Worm (Caenorhabditis elegans): ENCODE measurements around the gene sup-37.

The sup-37 gene

DNA sequence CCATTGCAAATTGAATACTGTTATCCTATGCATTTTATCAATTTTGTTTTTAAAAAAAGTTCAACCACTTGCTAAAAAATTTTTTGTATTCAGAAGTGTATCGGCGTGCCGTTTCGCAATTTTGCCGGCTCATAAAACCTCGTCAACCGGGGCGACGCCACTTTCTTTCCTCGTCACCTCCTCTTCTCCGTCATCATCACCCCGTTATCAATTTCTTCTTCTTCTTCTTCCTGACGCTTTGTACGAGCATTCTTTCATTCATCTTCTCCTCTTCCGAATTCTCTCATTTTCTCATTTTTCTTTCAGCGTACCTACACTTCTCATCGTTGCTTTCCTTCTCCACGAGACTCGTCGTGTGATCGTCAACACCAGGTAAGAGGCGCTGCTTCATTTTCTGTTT lies at the start of gene sup-37:
Gene sup-37 (plus strand): TSS at position 301 of the 400 bp plus-strand sequence.
- TF ChIP-seq flt-1 (GFP tag; IDR thresholded peaks at IDR 0.05) (no peak), cog-1 (tag; optimal IDR thresholded peaks at IDR 0.05) (no peak), tab-1 (GFP tag; IDR thresholded peaks at IDR 0.05) (no peak), klf-2 (GFP tag; conservative IDR thresholded peaks at IDR 0.05) (no peak), ztf-23 (GFP tag; IDR thresholded peaks at IDR 0.05) (no peak), ztf-29 (GFP tag; IDR thresholded peaks at IDR 0.05) (no peak), ref-1 (GFP tag; conservative IDR thresholded peaks at IDR 0.05) (no peak), med-1 (GFP tag; optimal IDR thresholded peaks at IDR 0.05; ENCODE audit: insufficient read depth) (no peak), T22C8.4 (GFP tag; IDR thresholded peaks at IDR 0.05) (no peak)

DNA sequence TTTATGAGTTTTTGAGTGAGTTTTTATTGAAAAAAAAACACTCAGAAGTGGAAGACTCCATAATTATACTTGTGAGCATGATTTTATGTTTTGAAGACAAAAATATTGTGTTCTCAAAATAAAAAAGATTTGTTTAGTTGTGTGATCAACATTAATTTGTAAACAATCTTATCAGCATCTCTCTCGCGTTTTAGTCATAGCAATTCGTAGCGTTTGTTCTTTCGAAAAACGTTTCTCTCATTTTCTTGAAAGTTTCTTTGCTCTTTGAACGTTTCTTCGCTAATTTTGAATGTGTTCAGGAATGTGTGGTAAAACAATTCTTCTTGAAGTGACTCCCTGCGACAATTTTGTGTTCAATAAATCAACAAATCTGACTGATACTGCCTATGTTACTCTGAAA lies 47.2 kb upstream of the sup-37 start, which contains the start of gene ZC196.2:
Gene ZC196.2 (plus strand): TSS at position 301 of the 400 bp plus-strand sequence.
- no peak for TF ChIP-seq cog-1 (tag; optimal IDR thresholded peaks at IDR 0.05)
- no peak for TF ChIP-seq ref-1 (GFP tag; conservative IDR thresholded peaks at IDR 0.05)
- TF ChIP-seq tab-1 (GFP tag; IDR thresholded peaks at IDR 0.05), result no peak
- no peak for TF ChIP-seq T22C8.4 (GFP tag; IDR thresholded peaks at IDR 0.05)
- TF ChIP-seq ztf-29 (GFP tag; IDR thresholded peaks at IDR 0.05), result no peak
- no peak for TF ChIP-seq flt-1 (GFP tag; IDR thresholded peaks at IDR 0.05)
- no peak for TF ChIP-seq ztf-23 (GFP tag; IDR thresholded peaks at IDR 0.05)
- no peak for TF ChIP-seq med-1 (GFP tag; optimal IDR thresholded peaks at IDR 0.05; ENCODE audit: insufficient read depth)
- no peak for TF ChIP-seq klf-2 (GFP tag; conservative IDR thresholded peaks at IDR 0.05)

DNA sequence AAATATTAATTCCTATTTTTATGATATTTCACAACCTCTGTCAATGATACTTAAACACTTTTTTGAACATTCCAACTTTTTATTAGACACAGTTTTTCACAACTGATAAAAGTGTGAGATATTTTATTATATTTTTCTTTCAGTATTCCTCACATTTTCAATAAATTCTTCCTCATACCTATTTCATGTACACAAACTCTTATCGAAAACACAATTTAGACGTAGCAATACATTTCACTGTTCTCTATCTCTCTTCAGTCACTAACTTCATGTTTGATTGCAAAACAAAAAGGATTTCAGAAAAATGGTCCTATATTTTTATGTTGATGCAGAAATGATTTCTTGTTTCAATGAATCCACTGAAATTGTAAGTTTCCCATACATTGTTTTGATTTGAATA lies 40.5 kb upstream of the sup-37 start, which contains the start of gene B0507.6:
Gene B0507.6 (plus strand): TSS at position 301 of the 400 bp plus-strand sequence.
- no peak for TF ChIP-seq ref-1 (GFP tag; conservative IDR thresholded peaks at IDR 0.05)
- TF ChIP-seq flt-1 (GFP tag; IDR thresholded peaks at IDR 0.05), result no peak
- TF ChIP-seq ztf-29 (GFP tag; IDR thresholded peaks at IDR 0.05), result no peak
- TF ChIP-seq T22C8.4 (GFP tag; IDR thresholded peaks at IDR 0.05), result no peak
- no peak for TF ChIP-seq ztf-23 (GFP tag; IDR thresholded peaks at IDR 0.05)
- no peak for TF ChIP-seq klf-2 (GFP tag; conservative IDR thresholded peaks at IDR 0.05)
- TF ChIP-seq cog-1 (tag; optimal IDR thresholded peaks at IDR 0.05), result no peak
- TF ChIP-seq tab-1 (GFP tag; IDR thresholded peaks at IDR 0.05), result no peak
- TF ChIP-seq med-1 (GFP tag; optimal IDR thresholded peaks at IDR 0.05; ENCODE audit: insufficient read depth), result no peak

DNA sequence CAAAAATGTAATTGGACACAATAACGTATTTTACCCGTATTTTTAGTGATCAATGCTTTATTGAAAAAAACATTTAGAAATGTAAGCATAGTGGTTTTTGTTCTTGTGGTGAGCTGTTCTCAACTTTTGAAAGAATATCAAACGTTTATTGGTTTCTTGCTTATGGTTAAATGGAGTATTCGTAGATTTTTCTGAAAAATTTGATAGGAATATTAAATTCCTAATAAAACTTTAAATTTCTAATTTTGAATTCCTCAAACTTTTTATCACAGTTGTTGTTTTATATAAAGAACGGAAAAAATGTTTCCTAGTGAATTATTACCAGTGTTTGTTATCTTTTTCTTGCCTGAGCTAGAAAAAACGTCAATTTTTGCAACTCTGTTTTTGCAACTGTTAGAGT lies 33.0 kb upstream of the sup-37 start, which contains the start of gene B0507.5:
Gene B0507.5 (plus strand): TSS at position 301 of the 400 bp plus-strand sequence.
- TF ChIP-seq flt-1 (GFP tag; IDR thresholded peaks at IDR 0.05) (no peak), cog-1 (tag; optimal IDR thresholded peaks at IDR 0.05) (no peak), med-1 (GFP tag; optimal IDR thresholded peaks at IDR 0.05; ENCODE audit: insufficient read depth) (no peak), klf-2 (GFP tag; conservative IDR thresholded peaks at IDR 0.05) (no peak), ref-1 (GFP tag; conservative IDR thresholded peaks at IDR 0.05) (no peak), tab-1 (GFP tag; IDR thresholded peaks at IDR 0.05) (no peak), ztf-23 (GFP tag; IDR thresholded peaks at IDR 0.05) (no peak), T22C8.4 (GFP tag; IDR thresholded peaks at IDR 0.05) (no peak), ztf-29 (GFP tag; IDR thresholded peaks at IDR 0.05) (no peak)

DNA sequence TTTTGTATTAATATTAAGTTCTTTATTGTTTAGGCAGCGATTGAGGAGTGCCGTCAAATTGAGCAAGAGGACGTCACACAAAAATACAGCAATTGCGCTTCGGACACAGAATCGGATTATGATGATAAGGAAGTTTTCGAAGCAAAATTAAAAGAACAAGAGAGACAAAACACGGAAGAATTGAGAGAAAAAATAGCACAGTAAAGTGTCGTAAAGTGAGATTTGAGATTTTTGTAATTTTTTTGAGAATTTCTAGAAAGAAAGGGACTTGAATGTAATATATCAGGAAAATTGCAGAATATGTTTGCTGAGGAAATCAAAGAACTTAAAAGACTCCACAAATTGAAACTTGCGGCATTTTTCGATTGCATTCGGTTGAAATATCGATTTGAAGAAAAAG lies 31.7 kb upstream of the sup-37 start, which contains the start of gene B0507.4:
Gene B0507.4 (plus strand): TSS at position 301 of the 400 bp plus-strand sequence.
- no peak for TF ChIP-seq ztf-29 (GFP tag; IDR thresholded peaks at IDR 0.05)
- TF ChIP-seq klf-2 (GFP tag; conservative IDR thresholded peaks at IDR 0.05), result no peak
- TF ChIP-seq flt-1 (GFP tag; IDR thresholded peaks at IDR 0.05), result no peak
- TF ChIP-seq cog-1 (tag; optimal IDR thresholded peaks at IDR 0.05), result no peak
- TF ChIP-seq ref-1 (GFP tag; conservative IDR thresholded peaks at IDR 0.05), result no peak
- TF ChIP-seq med-1 (GFP tag; optimal IDR thresholded peaks at IDR 0.05; ENCODE audit: insufficient read depth), result no peak
- TF ChIP-seq T22C8.4 (GFP tag; IDR thresholded peaks at IDR 0.05), result no peak
- TF ChIP-seq ztf-23 (GFP tag; IDR thresholded peaks at IDR 0.05), result no peak
- no peak for TF ChIP-seq tab-1 (GFP tag; IDR thresholded peaks at IDR 0.05)

DNA sequence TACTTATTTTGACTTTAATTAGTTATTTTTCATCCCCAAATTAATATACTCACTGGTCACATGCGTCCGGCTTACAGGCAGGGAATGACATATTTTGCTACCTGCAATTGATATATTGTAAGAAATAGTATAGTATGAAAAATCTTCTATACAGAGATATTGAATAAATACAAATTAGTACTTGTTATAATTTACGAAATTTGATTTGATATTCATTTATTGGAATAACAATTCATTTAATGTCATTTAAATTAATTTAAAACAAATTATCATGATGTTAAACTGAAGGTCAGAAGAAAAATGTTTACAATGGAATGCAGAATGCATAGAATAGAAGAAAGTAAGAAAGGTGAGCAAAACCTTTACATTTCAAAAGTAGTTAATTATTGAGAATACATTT lies 27.7 kb upstream of the sup-37 start, which contains the start of gene B0507.7:
Gene B0507.7 (minus strand): TSS at position 101 of the 400 bp plus-strand sequence.
- TF ChIP-seq ref-1 (GFP tag; conservative IDR thresholded peaks at IDR 0.05), result no peak
- TF ChIP-seq cog-1 (tag; optimal IDR thresholded peaks at IDR 0.05), result no peak
- TF ChIP-seq T22C8.4 (GFP tag; IDR thresholded peaks at IDR 0.05), result no peak
- no peak for TF ChIP-seq ztf-23 (GFP tag; IDR thresholded peaks at IDR 0.05)
- no peak for TF ChIP-seq klf-2 (GFP tag; conservative IDR thresholded peaks at IDR 0.05)
- no peak for TF ChIP-seq ztf-29 (GFP tag; IDR thresholded peaks at IDR 0.05)
- TF ChIP-seq med-1 (GFP tag; optimal IDR thresholded peaks at IDR 0.05; ENCODE audit: insufficient read depth), result no peak
- TF ChIP-seq tab-1 (GFP tag; IDR thresholded peaks at IDR 0.05), result no peak
- no peak for TF ChIP-seq flt-1 (GFP tag; IDR thresholded peaks at IDR 0.05)

DNA sequence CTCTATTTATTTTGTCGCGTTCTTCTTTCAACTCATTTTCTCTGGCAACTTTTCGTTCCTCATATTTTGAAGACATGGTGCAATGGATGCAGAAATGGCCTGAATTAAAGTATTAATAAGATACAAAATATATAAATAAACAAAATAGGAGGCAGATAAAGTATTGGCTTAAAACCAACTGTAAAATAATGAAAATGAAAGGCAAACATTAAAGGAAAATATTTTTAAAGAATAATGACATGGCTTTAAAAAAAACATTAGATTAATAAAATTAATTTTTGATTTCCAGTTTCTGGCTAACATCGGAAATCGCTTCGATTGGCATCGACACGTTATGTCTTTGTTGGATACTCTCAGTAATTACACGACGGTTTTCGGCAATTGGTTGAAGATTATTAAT lies 25.9 kb upstream of the sup-37 start, which contains the start of gene ddn-1:
Gene ddn-1 (minus strand): TSS at position 101 of the 400 bp plus-strand sequence.
- no peak for TF ChIP-seq T22C8.4 (GFP tag; IDR thresholded peaks at IDR 0.05)
- no peak for TF ChIP-seq ztf-29 (GFP tag; IDR thresholded peaks at IDR 0.05)
- no peak for TF ChIP-seq klf-2 (GFP tag; conservative IDR thresholded peaks at IDR 0.05)
- no peak for TF ChIP-seq ztf-23 (GFP tag; IDR thresholded peaks at IDR 0.05)
- TF ChIP-seq cog-1 (tag; optimal IDR thresholded peaks at IDR 0.05), result no peak
- TF ChIP-seq tab-1 (GFP tag; IDR thresholded peaks at IDR 0.05), result no peak
- TF ChIP-seq med-1 (GFP tag; optimal IDR thresholded peaks at IDR 0.05; ENCODE audit: insufficient read depth), result no peak
- TF ChIP-seq flt-1 (GFP tag; IDR thresholded peaks at IDR 0.05), result no peak
- TF ChIP-seq ref-1 (GFP tag; conservative IDR thresholded peaks at IDR 0.05), result no peak

DNA sequence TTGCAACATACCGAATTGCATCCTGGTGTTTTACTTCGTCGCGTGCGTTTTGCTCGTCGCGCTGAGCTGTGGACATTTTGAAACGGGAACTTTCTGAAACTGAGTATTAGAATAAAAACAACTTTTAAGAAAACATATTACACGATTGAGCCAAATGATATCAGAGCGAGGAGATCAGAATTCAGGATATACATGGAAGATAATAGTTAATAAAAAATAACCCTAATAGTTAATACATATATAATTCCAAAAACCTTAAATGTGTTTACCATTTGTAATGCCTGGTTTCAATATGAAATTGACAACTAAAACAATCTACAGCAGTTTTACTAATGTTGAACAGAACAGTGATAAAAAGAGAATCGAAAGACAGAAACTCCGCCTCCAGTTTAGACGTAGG lies 23.5 kb upstream of the sup-37 start, which contains the start of gene B0507.8:
Gene B0507.8 (minus strand): TSS at position 101 of the 400 bp plus-strand sequence.
- TF ChIP-seq ztf-23 (GFP tag; IDR thresholded peaks at IDR 0.05), result no peak
- no peak for TF ChIP-seq tab-1 (GFP tag; IDR thresholded peaks at IDR 0.05)
- no peak for TF ChIP-seq ztf-29 (GFP tag; IDR thresholded peaks at IDR 0.05)
- TF ChIP-seq T22C8.4 (GFP tag; IDR thresholded peaks at IDR 0.05), result no peak
- TF ChIP-seq ref-1 (GFP tag; conservative IDR thresholded peaks at IDR 0.05), result no peak
- no peak for TF ChIP-seq flt-1 (GFP tag; IDR thresholded peaks at IDR 0.05)
- TF ChIP-seq cog-1 (tag; optimal IDR thresholded peaks at IDR 0.05), result no peak
- TF ChIP-seq klf-2 (GFP tag; conservative IDR thresholded peaks at IDR 0.05), result no peak

DNA sequence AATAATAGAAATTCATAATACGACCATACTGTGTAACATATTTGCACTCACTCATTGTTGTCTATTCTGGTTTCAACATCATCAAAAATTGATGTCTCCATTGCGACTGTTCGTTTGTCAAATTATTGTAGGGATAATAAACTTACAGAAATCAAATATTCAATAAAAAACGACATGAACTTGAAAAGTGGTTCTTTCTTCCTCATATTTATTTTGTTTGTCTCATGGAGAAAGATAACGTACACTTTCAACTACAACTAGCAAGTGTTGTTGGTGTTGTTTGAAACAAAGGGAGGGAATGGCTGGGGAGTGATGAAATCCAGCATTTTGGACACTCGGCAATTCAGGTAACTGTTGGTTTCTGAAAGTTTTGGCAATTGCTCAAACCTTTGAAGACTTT lies 20.4 kb upstream of the sup-37 start, which contains the start of gene B0507.9:
Gene B0507.9 (minus strand): TSS at position 101 of the 400 bp plus-strand sequence.
- TF ChIP-seq cog-1 (tag; optimal IDR thresholded peaks at IDR 0.05) (no peak), T22C8.4 (GFP tag; IDR thresholded peaks at IDR 0.05) (no peak), med-1 (GFP tag; optimal IDR thresholded peaks at IDR 0.05; ENCODE audit: insufficient read depth) (no peak)
